Worm (Caenorhabditis elegans): Measurements from ENCODE around the gene cdh-8.

Gene cdh-8

DNA sequence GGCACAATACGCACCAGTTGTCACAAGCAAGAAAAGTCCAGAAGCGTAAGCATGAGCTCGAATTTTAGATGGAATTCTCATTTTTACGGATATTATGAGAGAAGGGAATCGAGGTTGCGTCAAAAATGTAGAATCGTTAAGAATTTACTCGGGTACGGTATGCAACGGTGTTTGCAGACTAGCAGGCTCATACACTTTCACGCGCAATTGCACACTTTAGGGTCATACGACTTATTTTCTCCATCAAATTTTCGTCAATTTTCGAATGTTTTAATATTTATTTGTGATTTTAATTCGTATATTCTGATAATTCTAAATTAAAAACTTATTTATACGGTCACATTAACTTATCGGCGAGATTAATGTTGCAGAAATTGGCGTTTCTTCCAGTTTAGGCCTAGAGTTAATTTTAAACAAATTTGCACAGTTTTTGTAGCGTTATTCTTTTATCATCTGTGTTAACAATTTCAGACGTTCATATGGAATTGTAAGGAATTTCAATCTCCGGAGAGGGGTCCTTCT, 53.9 kb downstream of the cdh-8 start, which contains the start of the genes T07A9.15 and nog-1 (continued):
- TF ChIP-seq ama-1 (optimal IDR thresholded peaks at IDR 0.05) (no peak), ama-1 (GFP tag; optimal IDR thresholded peaks at IDR 0.05) (no peak), cebp-2 (GFP tag; IDR thresholded peaks at IDR 0.05) (no peak), F57C9.4 (tag; optimal IDR thresholded peaks at IDR 0.05) (no peak), mes-4 (tag; optimal IDR thresholded peaks at IDR 0.05) (no peak), ztf-25 (GFP tag; IDR thresholded peaks at IDR 0.05) (no peak), hlh-26 (GFP tag; conservative IDR thresholded peaks at IDR 0.05) (no peak), hlh-12 (tag; optimal IDR thresholded peaks at IDR 0.05) (no peak), lin-35 (GFP tag; optimal IDR thresholded peaks at IDR 0.05) (peak in 1 of 3 experiments; percentile 6), F10E7.11 (tag; optimal IDR thresholded peaks at IDR 0.05) (no peak), snpc-4 (GFP tag; optimal IDR thresholded peaks at IDR 0.05) (no peak), snpc-4 (tag; optimal IDR thresholded peaks at IDR 0.05) (peak in 3 of 4 experiments; percentile 21 to 49 (median 26)), attf-5 (GFP tag; optimal IDR thresholded peaks at IDR 0.05) (no peak), snpc-1.1 (tag; optimal IDR thresholded peaks at IDR 0.05; ENCODE audit: insufficient read depth) (no peak), snpc-1.3 (tag; optimal IDR thresholded peaks at IDR 0.05; ENCODE audit: insufficient read depth) (peak; percentile 47), tbx-9 (tag; optimal IDR thresholded peaks at IDR 0.05; ENCODE audit: borderline replicate concordance) (no peak), mxl-1 (tag; optimal IDR thresholded peaks at IDR 0.05) (no peak), atf-7 (tag; optimal IDR thresholded peaks at IDR 0.05) (no peak), B0261.1 (tag; optimal IDR thresholded peaks at IDR 0.05) (no peak), Y53G8AR.9 (GFP tag; conservative IDR thresholded peaks at IDR 0.05) (0 out of 2 replicates have a peak, but pooled peaks have one; percentile 10), athp-1 (tag; optimal IDR thresholded peaks at IDR 0.05) (no peak), let-607 (tag; optimal IDR thresholded peaks at IDR 0.05) (no peak), sptf-2 (GFP tag; optimal IDR thresholded peaks at IDR 0.05) (no peak), T07F8.4 (tag; optimal IDR thresholded peaks at IDR 0.05) (no peak), bed-1 (GFP tag; IDR thresholded peaks at IDR 0.05) (no peak), zim-3 (tag; optimal IDR thresholded peaks at IDR 0.05) (no peak), ceh-79 (tag; optimal IDR thresholded peaks at IDR 0.05) (no peak), unc-62 (GFP tag; optimal IDR thresholded peaks at IDR 0.05) (no peak), ceh-27 (GFP tag; optimal IDR thresholded peaks at IDR 0.05) (peak; percentile 53), F33H1.4 (GFP tag; IDR thresholded peaks at IDR 0.05) (peak; percentile 53), ceh-100 (GFP tag; IDR thresholded peaks at IDR 0.05) (0 out of 2 replicates have a peak, but pooled peaks have one; percentile 38), mcd-1 (GFP tag; IDR thresholded peaks at IDR 0.05) (peak; percentile 36; the same call in 1 of the 2 replicates), madf-3 (GFP tag; IDR thresholded peaks at IDR 0.05) (no peak), nhr-179 (tag; optimal IDR thresholded peaks at IDR 0.05) (no peak), hmg-1.2 (GFP tag; IDR thresholded peaks at IDR 0.05) (no peak; the same call in 1 of the 2 replicates), dpl-1 (GFP tag; optimal IDR thresholded peaks at IDR 0.05) (no peak), mel-28 (tag; optimal IDR thresholded peaks at IDR 0.05; ENCODE audit: borderline replicate concordance) (no peak), Y79H2A.3 (GFP tag; conservative IDR thresholded peaks at IDR 0.05) (no peak), lin-54 (GFP tag; optimal IDR thresholded peaks at IDR 0.05) (peak; percentile 49), efl-1 (GFP tag; optimal IDR thresholded peaks at IDR 0.05) (peak; percentile 24), dox-1 (GFP tag; IDR thresholded peaks at IDR 0.05) (no peak), tbp1 (GFP tag; optimal IDR thresholded peaks at IDR 0.05) (peak; percentile 20), B0035.1 (tag; optimal IDR thresholded peaks at IDR 0.05) (no peak)

Data from whole organism, young adult.